Worm (Caenorhabditis elegans) whole organism, mixed stage, embryonic: ENCODE data around the gene nkb-3.

Experiments used
- M03D4.4 ChIP-seq: sonication (generic microtip); optimal IDR thresholded peaks from 2 replicates; lab custom pipeline; 2017; ENCODE audit warnings: mild to moderate bottlenecking, missing genetic modification characterization, missing compliant biosample characterization
- bed-3 ChIP-seq: fragments of 200-800 bp; sonication (Bioruptor generic); optimal IDR thresholded peaks from 3 replicates; lab custom pipeline; 2018; ENCODE audit warnings: mild to moderate bottlenecking, missing genetic modification characterization, moderate library complexity, missing compliant biosample characterization
- blmp-1 ChIP-seq: fragments of 150-350 bp; optimal IDR thresholded peaks from 2 replicates; lab custom pipeline; 2014; ENCODE audit warnings: missing biosample characterization, missing genetic modification characterization
- ceh-39 ChIP-seq: fragments of 150-350 bp; optimal IDR thresholded peaks from 2 replicates; lab custom pipeline; 2014; ENCODE audit warnings: missing biosample characterization, missing genetic modification characterization
- ceh-43 ChIP-seq: fragments of 200-800 bp; sonication (Bioruptor generic); optimal IDR thresholded peaks from 2 replicates; lab custom pipeline; 2018; ENCODE audit warnings: mild to moderate bottlenecking, missing genetic modification characterization, moderate library complexity, missing compliant biosample characterization
- ceh-83 ChIP-seq: fragments of 200-800 bp; sonication (Bioruptor generic); optimal IDR thresholded peaks from 2 replicates; lab custom pipeline; 2018; ENCODE audit warnings: mild to moderate bottlenecking, missing genetic modification characterization, missing compliant biosample characterization
- ces-1 ChIP-seq: fragments of 150-350 bp; optimal IDR thresholded peaks from 2 replicates; lab custom pipeline; 2014; ENCODE audit warnings: missing biosample characterization, missing genetic modification reagents, missing genetic modification characterization
- cnd-1 ChIP-seq: fragments of 200-800 bp; sonication (Bioruptor generic); optimal IDR thresholded peaks from 2 replicates; lab custom pipeline; 2018; ENCODE audit warnings: mild to moderate bottlenecking, missing genetic modification characterization, missing compliant biosample characterization
- drap-1 ChIP-seq: fragments of 200-800 bp; sonication (Bioruptor generic); optimal IDR thresholded peaks from 3 replicates; lab custom pipeline; 2018; ENCODE audit warnings: mild to moderate bottlenecking, missing genetic modification characterization, missing compliant biosample characterization
- elt-1 ChIP-seq: sonication (generic microtip); optimal IDR thresholded peaks from 2 replicates; lab custom pipeline; 2017; ENCODE audit warnings: missing genetic modification characterization, mild to moderate bottlenecking, missing compliant biosample characterization, antibody characterized with exemption, moderate library complexity, borderline replicate concordance; ENCODE audit not compliant: insufficient read depth
- elt-3 ChIP-seq: fragments of 150-350 bp; optimal IDR thresholded peaks from 2 replicates; lab custom pipeline; 2014; ENCODE audit warnings: missing biosample characterization, missing genetic modification characterization
- ham-2 ChIP-seq: fragments of 200-800 bp; sonication (Bioruptor generic); optimal IDR thresholded peaks from 2 replicates; lab custom pipeline; 2018; ENCODE audit warnings: mild to moderate bottlenecking, missing genetic modification characterization, missing compliant biosample characterization
- hlh-1 ChIP-seq: fragments of 150-350 bp; optimal IDR thresholded peaks from 2 replicates; lab custom pipeline; 2014; ENCODE audit warnings: missing biosample characterization, missing genetic modification reagents, missing genetic modification characterization
- lin-13 ChIP-seq: fragments of 150-350 bp; optimal IDR thresholded peaks from 2 replicates; lab custom pipeline; 2014; ENCODE audit warnings: missing biosample characterization, missing genetic modification characterization
- lin-32 ChIP-seq: fragments of 200-800 bp; sonication (Bioruptor generic); optimal IDR thresholded peaks from 2 replicates; lab custom pipeline; 2018; ENCODE audit warnings: mild to moderate bottlenecking, missing genetic modification characterization, missing compliant biosample characterization
- lsy-2 ChIP-seq: fragments of 150-350 bp; optimal IDR thresholded peaks from 2 replicates; lab custom pipeline; 2014; ENCODE audit warnings: missing biosample characterization, missing genetic modification characterization
- mls-2 ChIP-seq: sonication (generic microtip); optimal IDR thresholded peaks from 2 replicates; lab custom pipeline; 2016; ENCODE audit warnings: mild to moderate bottlenecking, missing genetic modification characterization, moderate library complexity, missing compliant biosample characterization
- nhr-2 ChIP-seq: fragments of 150-350 bp; optimal IDR thresholded peaks from 2 replicates; lab custom pipeline; 2014; ENCODE audit warnings: missing biosample characterization, missing genetic modification characterization
- nhr-237 ChIP-seq: fragments of 150-350 bp; optimal IDR thresholded peaks from 2 replicates; lab custom pipeline; 2014; ENCODE audit warnings: missing biosample characterization, missing genetic modification characterization
- nhr-28 ChIP-seq: fragments of 150-350 bp; optimal IDR thresholded peaks from 2 replicates; lab custom pipeline; 2014; ENCODE audit warnings: missing biosample characterization, missing genetic modification characterization
- nhr-76 ChIP-seq: sonication (generic microtip); optimal IDR thresholded peaks from 2 replicates; lab custom pipeline; 2017; ENCODE audit warnings: missing biosample characterization, missing genetic modification characterization
- pha-4 ChIP-seq: fragments of 150-350 bp; optimal IDR thresholded peaks from 2 replicates; lab custom pipeline; 2018; ENCODE audit warnings: missing biosample characterization, missing genetic modification reagents, missing genetic modification characterization
- snpc-4 ChIP-seq: fragments of 150-350 bp; optimal IDR thresholded peaks from 2 replicates; lab custom pipeline; 2014; ENCODE audit warnings: missing biosample characterization, missing genetic modification characterization
- sptf-1 ChIP-seq: sonication (generic microtip); optimal IDR thresholded peaks from 2 replicates; lab custom pipeline; 2017; ENCODE audit warnings: mild to moderate bottlenecking, missing genetic modification characterization, moderate library complexity, missing compliant biosample characterization
- unc-120 ChIP-seq: sonication (generic microtip); optimal IDR thresholded peaks from 2 replicates; lab custom pipeline; 2017; ENCODE audit warnings: missing genetic modification characterization, missing compliant biosample characterization; ENCODE audit not compliant: poor library complexity, severe bottlenecking
- unc-39 ChIP-seq: fragments of 150-350 bp; optimal IDR thresholded peaks from 2 replicates; lab custom pipeline; 2014; ENCODE audit warnings: missing biosample characterization, missing genetic modification characterization
- unc-62 ChIP-seq: fragments of 150-350 bp; optimal IDR thresholded peaks from 2 replicates; lab custom pipeline; 2014; ENCODE audit warnings: missing biosample characterization, missing genetic modification reagents, missing genetic modification characterization
- zip-8 ChIP-seq: fragments of 150-350 bp; optimal IDR thresholded peaks from 2 replicates; lab custom pipeline; 2014; ENCODE audit warnings: missing biosample characterization, missing genetic modification characterization

nkb-3 gene

ce11 chrX:13754498-13754897 lies 15.9 kb downstream of the nkb-3 start:
- TF ChIP-seq ceh-39, result no peak
- TF ChIP-seq unc-120 (tag; lab: Kevin White, UChicago), result peak; percentile 23
- no peak for TF ChIP-seq nhr-2
- TF ChIP-seq zip-8 (tag; lab: Kevin White, UChicago), result no peak
- TF ChIP-seq unc-39 (tag; lab: Kevin White, UChicago), result no peak
- TF ChIP-seq ces-1, result peak; percentile 45
- TF ChIP-seq elt-1 (tag; lab: Kevin White, UChicago), result no peak
- TF ChIP-seq M03D4.4 (tag; lab: Kevin White, UChicago), result no peak

ce11 chrX:13752822-13753581 lies 17.4 kb downstream of the nkb-3 start:
- no peak for TF ChIP-seq unc-39 (tag; lab: Kevin White, UChicago)
- TF ChIP-seq hlh-1 (tag; lab: Kevin White, UChicago), result peak; percentile 4

ce11 chrX:13747997-13748396 lies 22.4 kb downstream of the nkb-3 start:
- TF ChIP-seq bed-3 (GFP tag; lab: Kevin White, UChicago), result no peak
- no peak for TF ChIP-seq lsy-2 (tag; lab: Kevin White, UChicago)
- no peak for TF ChIP-seq snpc-4 (tag; lab: Kevin White, UChicago)
- TF ChIP-seq elt-3 (tag; lab: Kevin White, UChicago), result no peak
- no peak for TF ChIP-seq ceh-43 (GFP tag; lab: Kevin White, UChicago)
- TF ChIP-seq ceh-39, result no peak
- no peak for TF ChIP-seq nhr-76 (tag; lab: Kevin White, UChicago)
- no peak for TF ChIP-seq unc-62 (GFP tag; lab: Kevin White, UChicago)
- no peak for TF ChIP-seq ceh-83 (GFP tag; lab: Kevin White, UChicago)
- no peak for TF ChIP-seq sptf-1 (tag; lab: Kevin White, UChicago)
- TF ChIP-seq ces-1, result no peak
- TF ChIP-seq unc-39 (tag; lab: Kevin White, UChicago), result no peak
- TF ChIP-seq zip-8 (tag; lab: Kevin White, UChicago), result no peak

- peak; percentile 11 for TF ChIP-seq ceh-39
- TF ChIP-seq blmp-1 (tag; lab: Kevin White, UChicago), result no peak
- peak; percentile 19 for TF ChIP-seq nhr-2
- TF ChIP-seq, all 35 proteins: peak for 2
Measured at ce11 chrX:13746661-13747365, 23.5 kb downstream of the nkb-3 start, which contains the start of gene nhr-71. Gene nhr-71 (plus strand): TSS chrX:13747315.

- TF ChIP-seq M03D4.4 (tag; lab: Kevin White, UChicago), result no peak
- no peak for TF ChIP-seq ceh-39
- TF ChIP-seq blmp-1 (tag; lab: Kevin White, UChicago), result no peak
- no peak for TF ChIP-seq cnd-1
- no peak for TF ChIP-seq elt-1 (tag; lab: Kevin White, UChicago)
- no peak for TF ChIP-seq unc-39 (tag; lab: Kevin White, UChicago)
- no peak for TF ChIP-seq nhr-76 (tag; lab: Kevin White, UChicago)
- no peak for TF ChIP-seq unc-62 (GFP tag; lab: Kevin White, UChicago)
- TF ChIP-seq ham-2 (GFP tag; lab: Kevin White, UChicago), result no peak
- no peak for TF ChIP-seq nhr-2
- TF ChIP-seq ceh-43 (GFP tag; lab: Kevin White, UChicago), result no peak
- no peak for TF ChIP-seq elt-3 (tag; lab: Kevin White, UChicago)
- no peak for TF ChIP-seq lin-32 (GFP tag; lab: Kevin White, UChicago)
- no peak for TF ChIP-seq lsy-2 (tag; lab: Kevin White, UChicago)
- TF ChIP-seq hlh-1 (tag; lab: Kevin White, UChicago), result no peak
- no peak for TF ChIP-seq mls-2 (tag; lab: Kevin White, UChicago)
- TF ChIP-seq ceh-83 (GFP tag; lab: Kevin White, UChicago), result no peak
Measured at ce11 chrX:13746231-13746630, 24.1 kb downstream of the nkb-3 start.

ce11 chrX:13745558-13745957 lies 24.8 kb downstream of the nkb-3 start:
- no peak for TF ChIP-seq nhr-28
- no peak for TF ChIP-seq lsy-2 (tag; lab: Kevin White, UChicago)
- TF ChIP-seq drap-1 (GFP tag; lab: Kevin White, UChicago), result no peak
- peak; percentile 44 for TF ChIP-seq elt-1 (tag; lab: Kevin White, UChicago)
- TF ChIP-seq bed-3 (GFP tag; lab: Kevin White, UChicago), result no peak
- no peak for TF ChIP-seq M03D4.4 (tag; lab: Kevin White, UChicago)
- peak; percentile 27 for TF ChIP-seq pha-4 (tag; lab: Kevin White, UChicago)
- peak; percentile 24 for TF ChIP-seq unc-62 (GFP tag; lab: Kevin White, UChicago)
- no peak for TF ChIP-seq lin-13
- no peak for TF ChIP-seq nhr-237 (tag; lab: Kevin White, UChicago)
